Fruit fly (Drosophila melanogaster) whole organism, embryonic: ENCODE data around the gene CG3301.

Source experiments
- B-H2 ChIP-seq: fragments of 200-800 bp; sonication (Bioruptor generic); optimal IDR thresholded peaks from 2 replicates; lab custom pipeline; 2018; ENCODE audit warnings: missing biosample characterization, mild to moderate bottlenecking, missing genetic modification characterization
- CG10209 ChIP-seq: fragments of 200-800 bp; sonication (Bioruptor generic); optimal IDR thresholded peaks from 3 replicates; lab custom pipeline; 2017; ENCODE audit warnings: missing biosample characterization, mild to moderate bottlenecking, missing genetic modification characterization, missing genetic modification reagents
- CG10565 ChIP-seq: fragments of 200-800 bp; sonication (Bioruptor generic); optimal IDR thresholded peaks from 3 replicates; lab custom pipeline; 2016; ENCODE audit warnings: missing biosample characterization, mild to moderate bottlenecking, missing genetic modification characterization
- CG11695 ChIP-seq: fragments of 200-800 bp; sonication (Bioruptor generic); IDR thresholded peaks from 3 replicates; pipeline ENCODE4 v1.3.6; 2022; ENCODE audit warnings: missing biosample characterization, missing genetic modification characterization
- CG12104 ChIP-seq: fragments of 200-800 bp; sonication (Bioruptor generic); optimal IDR thresholded peaks from 3 replicates; lab custom pipeline; 2016; ENCODE audit warnings: missing biosample characterization, missing genetic modification characterization
- CG12659 ChIP-seq: fragments of 200-800 bp; sonication (Bioruptor generic); optimal IDR thresholded peaks from 3 replicates; lab custom pipeline; 2017; ENCODE audit warnings: mild to moderate bottlenecking, missing biosample characterization, missing genetic modification reagents, missing genetic modification characterization
- CG12744 ChIP-seq: fragments of 200-800 bp; sonication (Bioruptor generic); optimal IDR thresholded peaks from 2 replicates; lab custom pipeline; 2016; ENCODE audit warnings: missing biosample characterization, missing genetic modification characterization
- CG17385 ChIP-seq: fragments of 200-800 bp; sonication (Bioruptor generic); optimal IDR thresholded peaks from 3 replicates; lab custom pipeline; 2018; ENCODE audit warnings: missing biosample characterization, mild to moderate bottlenecking, missing genetic modification characterization
- CG17568 ChIP-seq: fragments of 200-800 bp; sonication (Bioruptor generic); optimal IDR thresholded peaks from 2 replicates; lab custom pipeline; 2018; ENCODE audit warnings: missing biosample characterization, mild to moderate bottlenecking, missing genetic modification characterization, moderate library complexity
- CG1832 ChIP-seq: fragments of 200-800 bp; sonication (Bioruptor generic); optimal IDR thresholded peaks from 2 replicates; lab custom pipeline; 2017; ENCODE audit warnings: missing biosample characterization, mild to moderate bottlenecking, missing genetic modification characterization, inconsistent platforms
- CG18764 ChIP-seq: fragments of 200-800 bp; sonication (Bioruptor generic); optimal IDR thresholded peaks from 3 replicates; lab custom pipeline; 2016; ENCODE audit warnings: missing biosample characterization, missing genetic modification characterization
- CG3995 ChIP-seq: fragments of 200-800 bp; sonication (Bioruptor generic); optimal IDR thresholded peaks from 3 replicates; lab custom pipeline; 2016; ENCODE audit warnings: missing biosample characterization, missing genetic modification characterization
- CG4617 ChIP-seq: fragments of 200-800 bp; sonication (Bioruptor generic); optimal IDR thresholded peaks from 3 replicates; lab custom pipeline; 2016; ENCODE audit warnings: missing biosample characterization, missing genetic modification characterization, borderline replicate concordance
- CG6765 ChIP-seq: fragments of 200-800 bp; sonication (Bioruptor generic); optimal IDR thresholded peaks from 3 replicates; lab custom pipeline; 2017; ENCODE audit warnings: missing biosample characterization, mild to moderate bottlenecking, missing genetic modification characterization
- CG7839 ChIP-seq: fragments of 200-800 bp; sonication (Bioruptor generic); optimal IDR thresholded peaks from 3 replicates; lab custom pipeline; 2018; ENCODE audit warnings: missing biosample characterization, mild to moderate bottlenecking, missing genetic modification characterization, moderate library complexity
- CG7987 ChIP-seq: fragments of 200-800 bp; sonication (Bioruptor generic); optimal IDR thresholded peaks from 2 replicates; lab custom pipeline; 2018; ENCODE audit warnings: missing biosample characterization, mild to moderate bottlenecking, missing genetic modification characterization, moderate library complexity
- CG8290 ChIP-seq, 3 experiments: fragments of 200-800 bp; sonication (Bioruptor generic); optimal IDR thresholded peaks; 2 replicates each; lab custom pipeline; 2016 to 2019; ENCODE audit warnings: missing biosample characterization in 3 of 3, missing genetic modification characterization in 3 of 3, mild to moderate bottlenecking in 2 of 3, moderate library complexity in 1 of 3
- CG9437 ChIP-seq: fragments of 200-800 bp; sonication (Bioruptor generic); optimal IDR thresholded peaks from 2 replicates; lab custom pipeline; 2018; ENCODE audit warnings: missing biosample characterization, mild to moderate bottlenecking, missing genetic modification characterization
- CrebB ChIP-seq: fragments of 200-800 bp; sonication (Bioruptor generic); optimal IDR thresholded peaks from 3 replicates; lab custom pipeline; 2018; ENCODE audit warnings: missing biosample characterization, mild to moderate bottlenecking, missing genetic modification characterization
- D19B ChIP-seq: fragments of 200-800 bp; sonication (Bioruptor generic); optimal IDR thresholded peaks from 2 replicates; lab custom pipeline; 2017; ENCODE audit warnings: missing biosample characterization, mild to moderate bottlenecking, missing genetic modification characterization
- Deaf1 ChIP-seq: fragments of 200-800 bp; optimal IDR thresholded peaks from 3 replicates; lab custom pipeline; 2019; ENCODE audit warnings: missing biosample characterization, mild to moderate bottlenecking, missing genetic modification characterization, moderate library complexity
- Dp ChIP-seq: fragments of 200-800 bp; sonication (Bioruptor generic); optimal IDR thresholded peaks from 2 replicates; lab custom pipeline; 2018; ENCODE audit warnings: missing biosample characterization, mild to moderate bottlenecking, missing genetic modification characterization, moderate library complexity
- Hmr ChIP-seq: fragments of 200-800 bp; sonication (Bioruptor generic); optimal IDR thresholded peaks from 3 replicates; lab custom pipeline; 2017; ENCODE audit warnings: mild to moderate bottlenecking, missing biosample characterization, missing genetic modification reagents, missing genetic modification characterization
- MBD-R2 ChIP-seq: fragments of 200-800 bp; sonication (Bioruptor generic); IDR thresholded peaks from 2 replicates; pipeline ENCODE4 v1.3.6; 2022; ENCODE audit warnings: missing biosample characterization, missing genetic modification characterization
- Pdp1 ChIP-seq, 2 experiments: fragments of 200-800 bp; sonication (Bioruptor generic); optimal IDR thresholded peaks; 3 replicates each; lab custom pipeline; 2016; ENCODE audit warnings: missing biosample characterization in 2 of 2, missing genetic modification characterization in 2 of 2, mild to moderate bottlenecking in 1 of 2, moderate library complexity in 1 of 2
- bcd ChIP-seq: fragments of 200-800 bp; sonication (Bioruptor generic); optimal IDR thresholded peaks from 2 replicates; lab custom pipeline; 2017; ENCODE audit warnings: missing biosample characterization, mild to moderate bottlenecking, missing genetic modification characterization
- caup ChIP-seq: fragments of 200-800 bp; sonication (Bioruptor generic); optimal IDR thresholded peaks from 3 replicates; lab custom pipeline; 2017; ENCODE audit warnings: missing biosample characterization, mild to moderate bottlenecking, missing genetic modification characterization, moderate library complexity; ENCODE audit not compliant: severe bottlenecking
- chinmo ChIP-seq: fragments of 200-800 bp; sonication (Bioruptor generic); IDR thresholded peaks from 4 replicates; pipeline ENCODE4 v1.3.6; 2022; ENCODE audit warnings: missing biosample characterization, missing genetic modification characterization; ENCODE audit not compliant: partially characterized antibody
- chm ChIP-seq: fragments of 200-800 bp; sonication (Bioruptor generic); IDR thresholded peaks from 2 replicates; pipeline ENCODE4 v1.3.6; 2022; ENCODE audit warnings: missing biosample characterization, missing genetic modification characterization
- dysf ChIP-seq: fragments of 200-800 bp; sonication (Bioruptor generic); IDR thresholded peaks from 3 replicates; pipeline ENCODE4 v1.3.6; 2022; ENCODE audit warnings: missing biosample characterization, missing genetic modification characterization
- ems ChIP-seq: fragments of 200-800 bp; sonication (Bioruptor generic); optimal IDR thresholded peaks from 3 replicates; lab custom pipeline; 2016; ENCODE audit warnings: missing biosample characterization, missing genetic modification characterization
- fd3F ChIP-seq: fragments of 200-800 bp; sonication (Bioruptor generic); optimal IDR thresholded peaks from 2 replicates; lab custom pipeline; 2018; ENCODE audit warnings: missing biosample characterization, mild to moderate bottlenecking, missing genetic modification characterization, moderate library complexity
- gem ChIP-seq: fragments of 200-800 bp; sonication (Bioruptor generic); optimal IDR thresholded peaks from 2 replicates; lab custom pipeline; 2019; ENCODE audit warnings: missing biosample characterization, mild to moderate bottlenecking, missing genetic modification characterization, moderate library complexity
- lab ChIP-seq: fragments of 200-800 bp; sonication (Bioruptor generic); optimal IDR thresholded peaks from 3 replicates; lab custom pipeline; 2017; ENCODE audit warnings: missing biosample characterization, missing genetic modification characterization, mild to moderate bottlenecking, moderate library complexity, missing genetic modification reagents
- mirr ChIP-seq: fragments of 200-800 bp; sonication (Bioruptor generic); optimal IDR thresholded peaks from 3 replicates; lab custom pipeline; 2018; ENCODE audit warnings: missing biosample characterization, mild to moderate bottlenecking, missing genetic modification characterization
- nau ChIP-seq: fragments of 200-800 bp; sonication (Bioruptor generic); optimal IDR thresholded peaks from 3 replicates; lab custom pipeline; 2017; ENCODE audit warnings: missing biosample characterization, mild to moderate bottlenecking, missing genetic modification characterization, missing genetic modification reagents
- pan ChIP-seq, 4 experiments: fragments of >200 bp in 3 of 4; fragments of 200-800 bp in 1 of 4; sonication (Bioruptor generic) in 1 of 4; optimal IDR thresholded peaks in 3 of 4; IDR thresholded peaks in 1 of 4; 2 replicates each; pipeline versions ENCODE4 v1.3.6 to Lab custom; 2017 to 2022; ENCODE audit warnings: missing biosample characterization in 2 of 4, missing genetic modification characterization in 2 of 4, mixed read lengths in 1 of 4
- pfk ChIP-seq: fragments of 200-800 bp; sonication (Bioruptor generic); optimal IDR thresholded peaks from 2 replicates; lab custom pipeline; 2018; ENCODE audit warnings: missing biosample characterization, mild to moderate bottlenecking, missing genetic modification characterization, moderate library complexity
- repo ChIP-seq: fragments of 200-800 bp; sonication (Bioruptor generic); optimal IDR thresholded peaks from 2 replicates; lab custom pipeline; 2016; ENCODE audit warnings: missing biosample characterization, missing genetic modification characterization
- salm ChIP-seq: fragments of 200-800 bp; sonication (Bioruptor generic); optimal IDR thresholded peaks from 2 replicates; lab custom pipeline; 2018; ENCODE audit warnings: missing biosample characterization, mild to moderate bottlenecking, missing genetic modification characterization
- sd ChIP-seq: fragments of 200-800 bp; sonication (Bioruptor generic); optimal IDR thresholded peaks from 3 replicates; lab custom pipeline; 2018; ENCODE audit warnings: missing biosample characterization, mild to moderate bottlenecking, missing genetic modification characterization, moderate library complexity
- slbo ChIP-seq: fragments of 200-800 bp; sonication (Bioruptor generic); IDR thresholded peaks from 2 replicates; pipeline ENCODE4 v1.3.6; 2022; ENCODE audit warnings: missing biosample characterization, missing genetic modification characterization
- sr ChIP-seq: fragments of 200-800 bp; sonication (Bioruptor generic); IDR thresholded peaks from 3 replicates; pipeline ENCODE4 v1.3.6; 2022; ENCODE audit warnings: missing biosample characterization, missing genetic modification characterization
- ssp ChIP-seq: fragments of 200-800 bp; sonication (Bioruptor generic); IDR thresholded peaks from 2 replicates; pipeline ENCODE4 v1.3.6; 2022; ENCODE audit warnings: missing biosample characterization, missing genetic modification characterization
- tna ChIP-seq: fragments of 200-800 bp; sonication (Bioruptor generic); IDR thresholded peaks from 2 replicates; pipeline ENCODE4 v1.3.6; 2022; ENCODE audit warnings: missing biosample characterization, missing genetic modification characterization; ENCODE audit not compliant: partially characterized antibody
- unc-4 ChIP-seq: fragments of 200-800 bp; sonication (Bioruptor generic); IDR thresholded peaks from 2 replicates; pipeline ENCODE4 v1.3.6; 2022; ENCODE audit warnings: missing biosample characterization, missing genetic modification characterization; ENCODE audit not compliant: partially characterized antibody
- vvl ChIP-seq: fragments of 200-800 bp; sonication (Bioruptor generic); IDR thresholded peaks from 2 replicates; pipeline ENCODE4 v1.3.6; 2022; ENCODE audit warnings: missing biosample characterization, missing genetic modification characterization

CG3301 gene

dm6 chr3R:21246492-21247061 is 29.5 kb downstream of the CG3301 start, which contains the start of gene ETHR (continued):
- TF ChIP-seq CG7839 (tag; lab: Kevin White, UChicago) (peak; percentile 41), fd3F (peak; percentile 35), B-H2 (GFP tag; lab: Kevin White, UChicago) (peak; percentile 56), Deaf1 (tag; lab: Kevin White, UChicago) (peak; percentile 51), lab (GFP tag; lab: Kevin White, UChicago) (peak; percentile 87), vvl (GFP tag; lab: Robert Waterston, UW) (peak; percentile 38), tna (no peak), CG17385 (GFP tag; lab: Kevin White, UChicago) (peak; percentile 51), sd (tag; lab: Kevin White, UChicago) (peak; percentile 61), CG1832 (GFP tag; lab: Kevin White, UChicago) (no peak), pfk (no peak), CG17568 (peak; percentile 29), CG9437 (GFP tag; lab: Kevin White, UChicago) (peak; percentile 65), CG12104 (peak; percentile 30), Hmr (GFP tag; lab: Kevin White, UChicago) (peak; percentile 83), CG18764 (GFP tag; lab: Kevin White, UChicago) (peak; percentile 5), sr (no peak), caup (GFP tag; lab: Kevin White, UChicago) (peak; percentile 22), pan (optimal IDR thresholded peaks at IDR 0.05; lab: Kevin White, UChicago) (no peak), pan (GFP tag; optimal IDR thresholded peaks at IDR 0.05 in 1 of 2, IDR thresholded peaks at IDR 0.05 in 1 of 2) (peak in 1 of 2 experiments; percentile 37), unc-4 (peak; percentile 53), Dp (GFP tag; lab: Kevin White, UChicago) (peak; percentile 69), CG10209 (GFP tag; lab: Kevin White, UChicago) (peak; percentile 9), nau (GFP tag; lab: Kevin White, UChicago) (peak; percentile 4), Pdp1 (GFP tag; optimal IDR thresholded peaks at IDR 0.05; lab: Kevin White, UChicago) (peak in 1 of 2 experiments; percentile 100), dysf (GFP tag; lab: Robert Waterston, UW) (peak; percentile 29; the same call in 1 of the 3 replicates), repo (GFP tag; lab: Kevin White, UChicago) (no peak), CG12659 (GFP tag; lab: Kevin White, UChicago) (peak; percentile 51), chm (GFP tag; lab: Robert Waterston, UW) (no peak; the same call in 1 of the 2 replicates), gem (peak; percentile 62), CG3995 (GFP tag; lab: Kevin White, UChicago) (peak; percentile 77), ssp (GFP tag; lab: Robert Waterston, UW) (no peak), CG10565 (GFP tag; lab: Kevin White, UChicago) (no peak), CG4617 (GFP tag; lab: Kevin White, UChicago) (no peak), CG8290 (GFP tag; optimal IDR thresholded peaks at IDR 0.05; lab: Kevin White, UChicago) (no peak), CG8290 (tag; optimal IDR thresholded peaks at IDR 0.05; lab: Kevin White, UChicago) (peak in 1 of 2 experiments; percentile 77), ems (no peak), CG6765 (GFP tag; lab: Kevin White, UChicago) (no peak), CrebB (tag; lab: Kevin White, UChicago) (peak; percentile 25), CG12744 (GFP tag; lab: Kevin White, UChicago) (peak; percentile 19), D19B (GFP tag; lab: Kevin White, UChicago) (peak; percentile 14), bcd (GFP tag; lab: Kevin White, UChicago) (peak; percentile 39), slbo (peak; percentile 78), mirr (GFP tag; lab: Kevin White, UChicago) (peak; percentile 85), CG11695 (GFP tag; lab: Robert Waterston, UW) (peak; percentile 62; the same call in 2 of the 3 replicates), CG7987 (GFP tag; lab: Kevin White, UChicago) (peak; percentile 10), chinmo (GFP tag; lab: Robert Waterston, UW) (peak; percentile 84; the same call in 2 of the 4 replicates), MBD-R2 (GFP tag; lab: Robert Waterston, UW) (peak; percentile 49; the same call in 1 of the 2 replicates), salm (tag; lab: Kevin White, UChicago) (no peak)
